Fruit fly (Drosophila melanogaster) whole organism, embryonic: ENCODE measurements around the gene CG43121.

Experiments used
- Asciz ChIP-seq: fragments of 200-800 bp; sonication (Bioruptor generic); optimal IDR thresholded peaks from 2 replicates; lab custom pipeline; 2017; ENCODE audit warnings: missing biosample characterization, mild to moderate bottlenecking, missing genetic modification characterization, missing genetic modification reagents
- Bdp1 ChIP-seq: fragments of 200-800 bp; sonication (Bioruptor generic); optimal IDR thresholded peaks from 3 replicates; lab custom pipeline; 2016; ENCODE audit warnings: missing biosample characterization, missing genetic modification characterization
- CG11723 ChIP-seq: fragments of 200-800 bp; sonication (Bioruptor generic); optimal IDR thresholded peaks from 2 replicates; lab custom pipeline; 2017; ENCODE audit warnings: missing biosample characterization, mild to moderate bottlenecking, missing genetic modification characterization
- CG12769 ChIP-seq: fragments of 200-800 bp; sonication (Bioruptor generic); optimal IDR thresholded peaks from 2 replicates; lab custom pipeline; 2019; ENCODE audit warnings: missing biosample characterization, mild to moderate bottlenecking, missing genetic modification characterization, moderate library complexity
- CG12942 ChIP-seq: fragments of 200-800 bp; sonication (Bioruptor generic); optimal IDR thresholded peaks from 3 replicates; lab custom pipeline; 2016; ENCODE audit warnings: missing biosample characterization, missing genetic modification characterization
- CG17328 ChIP-seq: fragments of 200-800 bp; sonication (Bioruptor generic); IDR thresholded peaks from 2 replicates; pipeline ENCODE4 v1.3.6; 2022; ENCODE audit warnings: missing biosample characterization, missing genetic modification characterization
- CG17361 ChIP-seq: fragments of 200-800 bp; sonication (Bioruptor generic); IDR thresholded peaks from 3 replicates; pipeline ENCODE4 v1.3.6; 2022; ENCODE audit warnings: missing biosample characterization, missing genetic modification characterization
- CG17802 ChIP-seq: fragments of 200-800 bp; sonication (Bioruptor generic); optimal IDR thresholded peaks from 2 replicates; lab custom pipeline; 2018; ENCODE audit warnings: missing biosample characterization, mild to moderate bottlenecking, missing genetic modification characterization, moderate library complexity
- CG18262 ChIP-seq: fragments of 200-800 bp; optimal IDR thresholded peaks from 3 replicates; lab custom pipeline; 2019; ENCODE audit warnings: missing biosample characterization, mild to moderate bottlenecking, missing genetic modification characterization, moderate library complexity
- CG3065 ChIP-seq: fragments of 200-800 bp; sonication (Bioruptor generic); optimal IDR thresholded peaks from 2 replicates; lab custom pipeline; 2016; ENCODE audit warnings: missing biosample characterization, missing genetic modification characterization
- CG4282 ChIP-seq: fragments of 200-800 bp; sonication (Bioruptor generic); optimal IDR thresholded peaks from 2 replicates; lab custom pipeline; 2016; ENCODE audit warnings: missing biosample characterization, missing genetic modification characterization
- CG5953 ChIP-seq: fragments of 200-800 bp; sonication (Bioruptor generic); IDR thresholded peaks from 2 replicates; pipeline ENCODE4 v1.3.6; 2022; ENCODE audit warnings: missing biosample characterization, missing genetic modification characterization
- CG6254 ChIP-seq: fragments of 200-800 bp; sonication (Bioruptor generic); optimal IDR thresholded peaks from 3 replicates; lab custom pipeline; 2017; ENCODE audit warnings: mild to moderate bottlenecking, missing biosample characterization, missing genetic modification reagents, missing genetic modification characterization
- CG6683 ChIP-seq: fragments of 200-800 bp; sonication (Bioruptor generic); optimal IDR thresholded peaks from 2 replicates; lab custom pipeline; 2017; ENCODE audit warnings: missing biosample characterization, mild to moderate bottlenecking, missing genetic modification characterization, missing genetic modification reagents
- CG6765 ChIP-seq: fragments of 200-800 bp; sonication (Bioruptor generic); optimal IDR thresholded peaks from 3 replicates; lab custom pipeline; 2017; ENCODE audit warnings: missing biosample characterization, mild to moderate bottlenecking, missing genetic modification characterization
- CG6854 ChIP-seq: fragments of 200-800 bp; sonication (Bioruptor generic); optimal IDR thresholded peaks from 3 replicates; lab custom pipeline; 2017; ENCODE audit warnings: missing biosample characterization, mild to moderate bottlenecking, missing genetic modification characterization
- CG8281 ChIP-seq: fragments of 200-800 bp; sonication (Bioruptor generic); optimal IDR thresholded peaks from 2 replicates; lab custom pipeline; 2018; ENCODE audit warnings: missing biosample characterization, mild to moderate bottlenecking, missing genetic modification characterization, moderate library complexity
- CG8290 ChIP-seq, 3 experiments: fragments of 200-800 bp; sonication (Bioruptor generic); optimal IDR thresholded peaks; 2 replicates each; lab custom pipeline; 2016 to 2019; ENCODE audit warnings: missing biosample characterization in 3 of 3, missing genetic modification characterization in 3 of 3, mild to moderate bottlenecking in 2 of 3, moderate library complexity in 1 of 3
- CG8765 ChIP-seq: fragments of 200-800 bp; sonication (Bioruptor generic); IDR thresholded peaks from 2 replicates; pipeline ENCODE4 v1.3.6; 2022; ENCODE audit warnings: missing biosample characterization, missing genetic modification characterization
- Camta ChIP-seq: fragments of 200-800 bp; sonication (Bioruptor generic); optimal IDR thresholded peaks from 2 replicates; lab custom pipeline; 2016; ENCODE audit warnings: missing biosample characterization, missing genetic modification characterization
- Hmr ChIP-seq: fragments of 200-800 bp; sonication (Bioruptor generic); optimal IDR thresholded peaks from 3 replicates; lab custom pipeline; 2017; ENCODE audit warnings: mild to moderate bottlenecking, missing biosample characterization, missing genetic modification reagents, missing genetic modification characterization
- Hr78 ChIP-seq, 2 experiments: fragments of 200-800 bp in 1 of 2; fragments of >200 bp in 1 of 2; sonication (Bioruptor generic) in 1 of 2; optimal IDR thresholded peaks; 2 replicates each; lab custom pipeline; 2017 to 2019; ENCODE audit warnings: missing biosample characterization in 2 of 2, missing genetic modification characterization in 2 of 2, mild to moderate bottlenecking in 1 of 2, moderate library complexity in 1 of 2
- NC2α ChIP-seq: fragments of 200-800 bp; sonication (Bioruptor generic); optimal IDR thresholded peaks from 2 replicates; lab custom pipeline; 2016; ENCODE audit warnings: missing biosample characterization, missing genetic modification characterization
- NC2β ChIP-seq: fragments of 200-800 bp; sonication (Bioruptor generic); optimal IDR thresholded peaks from 2 replicates; lab custom pipeline; 2016; ENCODE audit warnings: missing biosample characterization, missing genetic modification characterization
- Nf-YA ChIP-seq: fragments of 200-800 bp; sonication (Bioruptor generic); IDR thresholded peaks from 2 replicates; pipeline ENCODE4 v1.3.6; 2022; ENCODE audit warnings: missing biosample characterization, missing genetic modification characterization
- Oli ChIP-seq: fragments of 200-800 bp; sonication (Bioruptor generic); optimal IDR thresholded peaks from 2 replicates; lab custom pipeline; 2018; ENCODE audit warnings: missing biosample characterization, mild to moderate bottlenecking, missing genetic modification characterization, moderate library complexity
- Ravus ChIP-seq: fragments of 200-800 bp; sonication (Bioruptor generic); IDR thresholded peaks from 2 replicates; pipeline ENCODE4 v1.3.6; 2022; ENCODE audit warnings: missing biosample characterization, missing genetic modification characterization
- ase ChIP-seq: fragments of 200-800 bp; sonication (Bioruptor generic); IDR thresholded peaks from 3 replicates; pipeline ENCODE4 v1.3.6; 2022; ENCODE audit warnings: missing biosample characterization, missing genetic modification characterization
- bbx ChIP-seq: fragments of 200-800 bp; sonication (Bioruptor generic); IDR thresholded peaks from 2 replicates; pipeline ENCODE4 v1.3.6; 2022; ENCODE audit warnings: missing biosample characterization, missing genetic modification characterization; ENCODE audit not compliant: partially characterized antibody
- cad ChIP-seq: fragments of >200 bp; optimal IDR thresholded peaks from 2 replicates; lab custom pipeline; 2017; ENCODE audit warnings: missing biosample characterization, missing genetic modification characterization
- crp ChIP-seq, 2 experiments: fragments of 200-800 bp; sonication (Bioruptor generic); optimal IDR thresholded peaks; 2 replicates in 1 of 2; 3 replicates in 1 of 2; lab custom pipeline; 2017; ENCODE audit warnings: missing biosample characterization in 2 of 2, missing genetic modification characterization in 2 of 2, mild to moderate bottlenecking in 1 of 2, moderate library complexity in 1 of 2
- da ChIP-seq: fragments of 200-800 bp; sonication (Bioruptor generic); optimal IDR thresholded peaks from 2 replicates; lab custom pipeline; 2016; ENCODE audit warnings: missing biosample characterization, missing genetic modification characterization
- eyg ChIP-seq: fragments of 200-800 bp; sonication (Bioruptor generic); optimal IDR thresholded peaks from 3 replicates; lab custom pipeline; 2016; ENCODE audit warnings: missing biosample characterization, missing genetic modification characterization
- gem ChIP-seq: fragments of 200-800 bp; sonication (Bioruptor generic); optimal IDR thresholded peaks from 2 replicates; lab custom pipeline; 2019; ENCODE audit warnings: missing biosample characterization, mild to moderate bottlenecking, missing genetic modification characterization, moderate library complexity
- gsb ChIP-seq: fragments of 200-800 bp; sonication (Bioruptor generic); IDR thresholded peaks from 2 replicates; pipeline ENCODE4 v1.3.6; 2022; ENCODE audit warnings: missing biosample characterization, missing genetic modification characterization
- hkb ChIP-seq, 2 experiments: fragments of 200-800 bp in 1 of 2; fragments of >200 bp in 1 of 2; sonication (Bioruptor generic) in 1 of 2; IDR thresholded peaks in 1 of 2; optimal IDR thresholded peaks in 1 of 2; 2 replicates each; pipeline versions ENCODE4 v1.3.6 to Lab custom; 2017 to 2022; ENCODE audit warnings: missing biosample characterization in 1 of 2, missing genetic modification characterization in 1 of 2
- kay ChIP-seq: fragments of 200-800 bp; sonication (Bioruptor generic); optimal IDR thresholded peaks from 2 replicates; lab custom pipeline; 2016; ENCODE audit warnings: missing biosample characterization, missing genetic modification characterization
- luna ChIP-seq: fragments of 200-800 bp; sonication (Bioruptor generic); optimal IDR thresholded peaks from 2 replicates; lab custom pipeline; 2016; ENCODE audit warnings: missing biosample characterization, missing genetic modification characterization
- oc ChIP-seq: fragments of 200-800 bp; sonication (Bioruptor generic); optimal IDR thresholded peaks from 2 replicates; lab custom pipeline; 2018; ENCODE audit warnings: missing biosample characterization, mild to moderate bottlenecking, missing genetic modification characterization, moderate library complexity
- pb ChIP-seq: fragments of 200-800 bp; sonication (Bioruptor generic); optimal IDR thresholded peaks from 3 replicates; lab custom pipeline; 2016; ENCODE audit warnings: missing biosample characterization, missing genetic modification characterization
- pita ChIP-seq: fragments of 200-800 bp; sonication (Bioruptor generic); optimal IDR thresholded peaks from 2 replicates; lab custom pipeline; 2017; ENCODE audit warnings: missing biosample characterization, mild to moderate bottlenecking, missing genetic modification characterization
- pzg ChIP-seq: fragments of 200-800 bp; sonication (Bioruptor generic); optimal IDR thresholded peaks from 3 replicates; lab custom pipeline; 2018; ENCODE audit warnings: missing biosample characterization, mild to moderate bottlenecking, missing genetic modification characterization, moderate library complexity
- scrt ChIP-seq: fragments of 200-800 bp; sonication (Bioruptor generic); optimal IDR thresholded peaks from 2 replicates; lab custom pipeline; 2018; ENCODE audit warnings: missing biosample characterization, mild to moderate bottlenecking, missing genetic modification characterization, moderate library complexity
- shn ChIP-seq: fragments of 200-800 bp; sonication (Bioruptor generic); optimal IDR thresholded peaks from 3 replicates; lab custom pipeline; 2016; ENCODE audit warnings: missing biosample characterization, missing genetic modification characterization
- sisA ChIP-seq: fragments of 200-800 bp; sonication (Bioruptor generic); IDR thresholded peaks from 2 replicates; pipeline ENCODE4 v1.3.6; 2022; ENCODE audit warnings: missing biosample characterization, missing genetic modification characterization
- vvl ChIP-seq: fragments of 200-800 bp; sonication (Bioruptor generic); IDR thresholded peaks from 2 replicates; pipeline ENCODE4 v1.3.6; 2022; ENCODE audit warnings: missing biosample characterization, missing genetic modification characterization
- wdn ChIP-seq: fragments of 200-800 bp; sonication (Bioruptor generic); IDR thresholded peaks from 2 replicates; pipeline ENCODE4 v1.3.6; 2022; ENCODE audit warnings: missing biosample characterization, missing genetic modification characterization
- zen2 ChIP-seq: fragments of 200-800 bp; sonication (Bioruptor generic); IDR thresholded peaks from 3 replicates; pipeline ENCODE4 v1.3.6; 2022; ENCODE audit warnings: missing biosample characterization, missing genetic modification characterization; ENCODE audit not compliant: partially characterized antibody

Gene CG43121

dm6 chr3L:14665802-14666351 lies 6.4 kb downstream of the CG43121 start (continued):
- TF ChIP-seq CG12769 (tag; lab: Kevin White, UChicago), result peak; percentile 92
- TF ChIP-seq CG8281 (tag; lab: Kevin White, UChicago), result peak; percentile 70
- TF ChIP-seq shn (GFP tag; lab: Kevin White, UChicago), result peak; percentile 81
- peak; percentile 76 for TF ChIP-seq pb (GFP tag; lab: Kevin White, UChicago)
- TF ChIP-seq CG6254, result peak; percentile 89
- no peak for TF ChIP-seq pzg
- peak; percentile 83 for TF ChIP-seq kay (GFP tag; lab: Kevin White, UChicago)
- TF ChIP-seq CG6683 (GFP tag; lab: Kevin White, UChicago), result peak; percentile 78
- TF ChIP-seq luna, result peak; percentile 2
- peak; percentile 86 for TF ChIP-seq NC2β
- TF ChIP-seq bbx (GFP tag; lab: Robert Waterston, UW), result 0 out of 2 replicates have a peak, but pooled peaks have one; percentile 11
- peak; percentile 66 for TF ChIP-seq CG6765
- peak; percentile 81 for TF ChIP-seq CG3065 (GFP tag; lab: Kevin White, UChicago)
- TF ChIP-seq CG18262 (tag; lab: Kevin White, UChicago), result peak; percentile 92
- peak; percentile 76 for TF ChIP-seq scrt
- peak; percentile 68; the same call in 1 of the 2 replicates for TF ChIP-seq gsb (GFP tag; lab: Robert Waterston, UW)
- TF ChIP-seq wdn (GFP tag; lab: Robert Waterston, UW), result peak; percentile 65
- TF ChIP-seq Ravus (GFP tag; lab: Robert Waterston, UW), result peak; percentile 35
- TF ChIP-seq pita, result no peak
- TF ChIP-seq gem (tag; lab: Kevin White, UChicago), result peak; percentile 92
- peak; percentile 68 for TF ChIP-seq CG8290 (GFP tag; optimal IDR thresholded peaks at IDR 0.05; lab: Kevin White, UChicago)
- peak; percentile 20 to 90 for TF ChIP-seq CG8290 (tag; optimal IDR thresholded peaks at IDR 0.05; lab: Kevin White, UChicago)
- peak; percentile 92 for TF ChIP-seq Oli
- no peak for TF ChIP-seq cad (GFP tag; lab: Kevin White, UChicago)
- TF ChIP-seq CG8765, result peak; percentile 73
- TF ChIP-seq eyg (GFP tag; lab: Kevin White, UChicago), result peak; percentile 69
- peak; percentile 83 for TF ChIP-seq CG4282 (GFP tag; lab: Kevin White, UChicago)
- TF ChIP-seq da (GFP tag; lab: Kevin White, UChicago), result peak; percentile 37
- peak; percentile 85 for TF ChIP-seq Camta (GFP tag; lab: Kevin White, UChicago)
- peak; percentile 57 for TF ChIP-seq CG17802 (tag; lab: Kevin White, UChicago)
- peak; percentile 93 for TF ChIP-seq vvl
- no peak for TF ChIP-seq zen2 (GFP tag; lab: Robert Waterston, UW)
- TF ChIP-seq CG17328 (GFP tag; lab: Robert Waterston, UW), result peak; percentile 91
- peak; percentile 86 for TF ChIP-seq NC2α (GFP tag; lab: Kevin White, UChicago)
- TF ChIP-seq CG12942 (GFP tag; lab: Kevin White, UChicago), result peak; percentile 75
- peak; percentile 90 for TF ChIP-seq oc (tag; lab: Kevin White, UChicago)
- TF ChIP-seq hkb (optimal IDR thresholded peaks at IDR 0.05; lab: Kevin White, UChicago), result no peak
- TF ChIP-seq hkb (GFP tag; IDR thresholded peaks at IDR 0.05; lab: Robert Waterston, UW), result peak; percentile 90
- peak; percentile 79 for TF ChIP-seq ase
- peak; percentile 52; the same call in 1 of the 2 replicates for TF ChIP-seq Nf-YA (GFP tag; lab: Robert Waterston, UW)
- peak; percentile 84 for TF ChIP-seq CG11723
- TF ChIP-seq Hmr (GFP tag; lab: Kevin White, UChicago), result peak; percentile 87
- peak in 1 of 2 experiments; percentile 39 for TF ChIP-seq crp (GFP tag; optimal IDR thresholded peaks at IDR 0.05; lab: Kevin White, UChicago)
- TF ChIP-seq Asciz (GFP tag; lab: Kevin White, UChicago), result peak; percentile 85
- peak; percentile 81 for TF ChIP-seq Bdp1 (GFP tag; lab: Kevin White, UChicago)
- peak in 1 of 2 experiments; percentile 77 for TF ChIP-seq Hr78 (GFP tag; optimal IDR thresholded peaks at IDR 0.05; lab: Kevin White, UChicago)
- TF ChIP-seq CG5953 (GFP tag; lab: Robert Waterston, UW), result peak; percentile 57; the same call in 1 of the 2 replicates
- TF ChIP-seq CG17361 (GFP tag; lab: Robert Waterston, UW), result peak; percentile 91
- TF ChIP-seq sisA (GFP tag; lab: Robert Waterston, UW), result peak; percentile 82
- peak; percentile 58 for TF ChIP-seq CG6854 (GFP tag; lab: Kevin White, UChicago)
